Worm (Caenorhabditis elegans) whole organism, late embryonic: ENCODE data around the gene K10H10.9.

Experiments used
- C08G9.2 ChIP-seq: sonication (generic microtip); optimal IDR thresholded peaks from 2 replicates; lab custom pipeline; 2016; ENCODE audit warnings: mild to moderate bottlenecking, missing genetic modification characterization, moderate library complexity, missing compliant biosample characterization
- F13H6.1 ChIP-seq: sonication (generic microtip); optimal IDR thresholded peaks from 2 replicates; lab custom pipeline; 2016; ENCODE audit warnings: missing genetic modification characterization, missing compliant biosample characterization
- K02D7.2 ChIP-seq: sonication (generic microtip); optimal IDR thresholded peaks from 2 replicates; lab custom pipeline; 2017; ENCODE audit warnings: mild to moderate bottlenecking, missing genetic modification characterization, missing compliant biosample characterization
- K09A11.1 ChIP-seq: sonication (generic microtip); optimal IDR thresholded peaks from 2 replicates; lab custom pipeline; 2017; ENCODE audit warnings: antibody characterized with exemption, mild to moderate bottlenecking, missing genetic modification characterization, missing compliant biosample characterization; ENCODE audit not compliant: insufficient read depth
- T23F11.4 ChIP-seq: fragments of 200-800 bp; sonication (Bioruptor generic); optimal IDR thresholded peaks from 2 replicates; lab custom pipeline; 2018; ENCODE audit warnings: mild to moderate bottlenecking, missing genetic modification characterization, missing compliant biosample characterization
- Y22D7AL.16 ChIP-seq: sonication (generic microtip); optimal IDR thresholded peaks from 2 replicates; lab custom pipeline; 2016; ENCODE audit warnings: missing genetic modification characterization, missing compliant biosample characterization
- ama-1 ChIP-seq: fragments of 150-350 bp; optimal IDR thresholded peaks from 2 replicates; lab custom pipeline; 2014
- ceh-14 ChIP-seq: sonication (generic microtip); optimal IDR thresholded peaks from 2 replicates; lab custom pipeline; 2016; ENCODE audit warnings: missing genotype, missing genetic modification characterization, missing compliant biosample characterization
- ceh-18 ChIP-seq: sonication (generic microtip); optimal IDR thresholded peaks from 2 replicates; lab custom pipeline; 2016; ENCODE audit warnings: missing genetic modification characterization, missing compliant biosample characterization
- ceh-19 ChIP-seq: fragments of 200-800 bp; sonication (Bioruptor generic); optimal IDR thresholded peaks from 2 replicates; lab custom pipeline; 2018; ENCODE audit warnings: mild to moderate bottlenecking, missing genetic modification characterization, missing compliant biosample characterization
- ceh-22 ChIP-seq: sonication (generic microtip); optimal IDR thresholded peaks from 2 replicates; lab custom pipeline; 2017; ENCODE audit warnings: missing biosample characterization, missing genetic modification characterization
- ceh-31 ChIP-seq: sonication (generic microtip); optimal IDR thresholded peaks from 2 replicates; lab custom pipeline; 2016; ENCODE audit warnings: missing genetic modification characterization, missing compliant biosample characterization
- che-1 ChIP-seq: sonication (generic microtip); optimal IDR thresholded peaks from 2 replicates; lab custom pipeline; 2016; ENCODE audit warnings: mild to moderate bottlenecking, missing genetic modification characterization, missing compliant biosample characterization
- dve-1 ChIP-seq: sonication (generic microtip); optimal IDR thresholded peaks from 2 replicates; lab custom pipeline; 2017; ENCODE audit warnings: antibody characterized with exemption, mild to moderate bottlenecking, missing genetic modification characterization, missing compliant biosample characterization
- elt-2 ChIP-seq: sonication (generic microtip); optimal IDR thresholded peaks from 2 replicates; lab custom pipeline; 2016; ENCODE audit warnings: missing genetic modification reagents, missing genetic modification characterization, missing compliant biosample characterization
- elt-4 ChIP-seq: sonication (generic microtip); optimal IDR thresholded peaks from 2 replicates; lab custom pipeline; 2016; ENCODE audit warnings: missing genetic modification characterization, missing compliant biosample characterization
- ets-4 ChIP-seq: sonication (generic microtip); optimal IDR thresholded peaks from 2 replicates; lab custom pipeline; 2016; ENCODE audit warnings: missing genetic modification characterization, missing compliant biosample characterization
- fkh-6 ChIP-seq: sonication (generic microtip); optimal IDR thresholded peaks from 2 replicates; lab custom pipeline; 2016; ENCODE audit warnings: missing genetic modification characterization, missing compliant biosample characterization
- hlh-13 ChIP-seq: fragments of 200-800 bp; sonication (Bioruptor generic); optimal IDR thresholded peaks from 2 replicates; lab custom pipeline; 2018; ENCODE audit warnings: mild to moderate bottlenecking, missing genetic modification characterization, missing compliant biosample characterization
- hlh-15 ChIP-seq: sonication (generic microtip); optimal IDR thresholded peaks from 2 replicates; lab custom pipeline; 2016; ENCODE audit warnings: missing genetic modification characterization, missing compliant biosample characterization
- hlh-6 ChIP-seq: sonication (generic microtip); optimal IDR thresholded peaks from 2 replicates; lab custom pipeline; 2016; ENCODE audit warnings: missing genotype, missing genetic modification characterization, missing compliant biosample characterization
- lin-11 ChIP-seq: fragments of 200-800 bp; sonication (Bioruptor generic); optimal IDR thresholded peaks from 2 replicates; lab custom pipeline; 2018; ENCODE audit warnings: mild to moderate bottlenecking, missing genetic modification characterization, missing compliant biosample characterization
- madf-2 ChIP-seq: sonication (generic microtip); optimal IDR thresholded peaks from 2 replicates; lab custom pipeline; 2017; ENCODE audit warnings: missing genetic modification characterization, missing compliant biosample characterization
- mec-3 ChIP-seq: sonication (generic microtip); optimal IDR thresholded peaks from 2 replicates; lab custom pipeline; 2016; ENCODE audit warnings: borderline replicate concordance, missing genetic modification characterization, missing compliant biosample characterization
- nfya-1 ChIP-seq: sonication (generic microtip); optimal IDR thresholded peaks from 2 replicates; lab custom pipeline; 2017; ENCODE audit warnings: missing genetic modification characterization, mild to moderate bottlenecking, missing compliant biosample characterization, antibody characterized with exemption, moderate library complexity
- npax-4 ChIP-seq: sonication (generic microtip); optimal IDR thresholded peaks from 2 replicates; lab custom pipeline; 2016; ENCODE audit warnings: missing genetic modification characterization, missing compliant biosample characterization
- pax-1 ChIP-seq: fragments of 150-350 bp; optimal IDR thresholded peaks from 2 replicates; lab custom pipeline; 2014; ENCODE audit warnings: missing biosample characterization, missing genetic modification characterization
- pha-2 ChIP-seq: sonication (generic microtip); optimal IDR thresholded peaks from 2 replicates; lab custom pipeline; 2017; ENCODE audit warnings: mild to moderate bottlenecking, missing genetic modification characterization, missing compliant biosample characterization
- pqm-1 ChIP-seq: sonication (generic microtip); optimal IDR thresholded peaks from 2 replicates; lab custom pipeline; 2016; ENCODE audit warnings: missing genetic modification characterization, missing compliant biosample characterization
- rnt-1 ChIP-seq: sonication (generic microtip); optimal IDR thresholded peaks from 2 replicates; lab custom pipeline; 2016; ENCODE audit warnings: missing genetic modification characterization, missing compliant biosample characterization
- sox-4 ChIP-seq: sonication (generic microtip); optimal IDR thresholded peaks from 2 replicates; lab custom pipeline; 2017; ENCODE audit warnings: mild to moderate bottlenecking, missing genetic modification characterization, inconsistent platforms, missing compliant biosample characterization
- syd-9 ChIP-seq: sonication (generic microtip); optimal IDR thresholded peaks from 2 replicates; lab custom pipeline; 2016; ENCODE audit warnings: mild to moderate bottlenecking, missing genetic modification characterization, moderate library complexity, missing compliant biosample characterization
- ttx-3 ChIP-seq: sonication (generic microtip); optimal IDR thresholded peaks from 2 replicates; lab custom pipeline; 2016; ENCODE audit warnings: missing genetic modification reagents, missing genetic modification characterization, missing compliant biosample characterization
- unc-3 ChIP-seq, 2 experiments: fragments of 200-800 bp in 1 of 2; sonication (Bioruptor generic) in 1 of 2; sonication (generic microtip) in 1 of 2; conservative IDR thresholded peaks in 1 of 2; optimal IDR thresholded peaks in 1 of 2; 2 replicates each; pipeline versions ENCODE4 v1.3.6 to Lab custom; 2016 to 2022; ENCODE audit warnings: missing compliant biosample characterization in 2 of 2, missing genetic modification characterization in 2 of 2, missing genetic modification reagents in 1 of 2
- unc-42 ChIP-seq: sonication (generic microtip); optimal IDR thresholded peaks from 2 replicates; lab custom pipeline; 2016; ENCODE audit warnings: missing genotype, missing genetic modification characterization, missing compliant biosample characterization
- unc-86 ChIP-seq: sonication (generic microtip); optimal IDR thresholded peaks from 2 replicates; lab custom pipeline; 2016; ENCODE audit warnings: missing genetic modification characterization, missing compliant biosample characterization
- zip-5 ChIP-seq: sonication (generic microtip); optimal IDR thresholded peaks from 2 replicates; lab custom pipeline; 2016; ENCODE audit warnings: missing genetic modification characterization, missing compliant biosample characterization

Gene K10H10.9

DNA sequence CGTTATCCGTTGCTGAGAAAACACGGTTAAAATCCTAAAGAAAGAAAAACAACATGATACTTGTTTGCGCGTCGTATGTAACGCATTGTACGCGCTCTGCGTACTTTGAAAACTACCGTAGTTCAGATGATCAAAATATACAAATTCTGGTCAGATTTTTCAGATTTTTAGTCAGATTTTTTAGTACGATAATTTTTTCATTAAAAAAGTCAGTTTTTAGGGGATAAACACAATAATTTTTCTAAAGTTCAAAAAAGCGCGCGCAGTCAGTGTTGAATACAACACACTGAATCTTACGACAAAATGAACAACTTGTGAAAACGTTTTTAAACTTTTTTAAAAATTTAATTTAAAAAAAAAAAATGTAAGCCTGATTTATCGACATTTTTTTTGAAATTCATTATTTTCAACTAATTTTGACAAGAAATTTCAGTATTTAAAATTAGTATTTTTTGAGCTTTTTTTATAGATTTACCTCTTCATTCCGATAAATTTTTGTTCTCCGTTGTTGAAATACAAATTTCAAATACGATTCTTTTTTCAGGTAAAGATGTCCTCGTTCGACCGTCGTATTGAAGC lies 8.8 kb upstream of the K10H10.9 start, which contains the start of gene pot-2:
pot-2 (plus strand) TSS at position 529 of the 579 bp plus-strand sequence.
- TF ChIP-seq pqm-1 = no peak
- TF ChIP-seq elt-4 (tag; lab: Kevin White, UChicago) = no peak
- no peak for TF ChIP-seq pax-1 (tag; lab: Kevin White, UChicago)

DNA sequence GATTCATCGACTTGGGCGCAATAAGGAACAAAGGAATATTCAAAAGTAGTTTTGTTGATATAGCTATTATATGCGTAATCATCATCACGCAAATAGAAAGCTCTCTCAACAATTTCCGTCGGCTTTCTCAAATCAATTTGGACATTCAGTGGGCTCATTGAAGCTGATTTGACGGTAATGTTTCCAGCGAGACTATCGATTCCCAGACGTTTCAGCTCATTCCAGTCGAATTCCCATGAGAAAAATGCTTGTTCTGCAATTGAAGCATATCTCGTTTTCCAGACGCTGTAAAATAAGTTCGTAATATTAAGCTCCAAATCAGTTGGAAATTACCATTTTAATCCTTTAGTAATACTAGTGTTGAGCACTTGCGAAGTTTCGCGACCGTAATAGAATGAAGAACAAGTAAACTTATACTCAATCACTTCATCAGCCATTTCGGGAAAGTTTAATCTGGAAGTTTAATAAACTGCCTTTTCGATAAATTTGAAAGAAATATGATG lies 8.2 kb upstream of the K10H10.9 start, which contains the start of gene btb-20:
btb-20 (minus strand) TSS at position 453 of the 503 bp plus-strand sequence.
- TF ChIP-seq sox-4 (no peak), syd-9 (tag; lab: Kevin White, UChicago) (no peak), npax-4 (no peak), unc-86 (tag; lab: Kevin White, UChicago) (no peak), ceh-14 (no peak), hlh-6 (tag; lab: Kevin White, UChicago) (no peak), elt-2 (tag; lab: Kevin White, UChicago) (no peak), unc-42 (tag; lab: Kevin White, UChicago) (no peak), ttx-3 (tag; lab: Kevin White, UChicago) (no peak), ceh-18 (tag; lab: Kevin White, UChicago) (no peak), pax-1 (tag; lab: Kevin White, UChicago) (no peak), mec-3 (tag; lab: Kevin White, UChicago) (no peak)

ce11 chrII:14522037-14522436 lies 7.1 kb upstream of the K10H10.9 start, which contains the start of gene btb-19:
Gene btb-19 (minus strand): TSS chrII:14522137.
- TF ChIP-seq fkh-6 (tag; lab: Kevin White, UChicago) = no peak
- no peak for TF ChIP-seq ceh-22 (tag; lab: Kevin White, UChicago)
- no peak for TF ChIP-seq ceh-19 (GFP tag; lab: Kevin White, UChicago)
- TF ChIP-seq che-1 = no peak
- TF ChIP-seq unc-3 (GFP tag; conservative IDR thresholded peaks at IDR 0.05; lab: Robert Waterston, UW) = no peak
- TF ChIP-seq unc-3 (tag; optimal IDR thresholded peaks at IDR 0.05; lab: Kevin White, UChicago) = no peak
- no peak for TF ChIP-seq T23F11.4 (GFP tag; lab: Kevin White, UChicago)
- no peak for TF ChIP-seq dve-1 (tag; lab: Kevin White, UChicago)
- no peak for TF ChIP-seq Y22D7AL.16 (tag; lab: Kevin White, UChicago)
- TF ChIP-seq madf-2 (tag; lab: Kevin White, UChicago) = no peak
- TF ChIP-seq lin-11 (tag; lab: Kevin White, UChicago) = no peak
- TF ChIP-seq pax-1 (tag; lab: Kevin White, UChicago) = no peak
- TF ChIP-seq hlh-13 = no peak
- TF ChIP-seq C08G9.2 (tag; lab: Kevin White, UChicago) = no peak
- TF ChIP-seq nfya-1 (tag; lab: Kevin White, UChicago) = no peak

ce11 chrII:14511189-14511588 lies 3.7 kb downstream of the K10H10.9 start, which contains the start of gene K10H10.13:
Gene K10H10.13 (minus strand): TSS chrII:14511289.
- no peak for TF ChIP-seq zip-5 (tag; lab: Kevin White, UChicago)
- TF ChIP-seq ets-4 (tag; lab: Kevin White, UChicago) = no peak
- no peak for TF ChIP-seq rnt-1 (tag; lab: Kevin White, UChicago)
- no peak for TF ChIP-seq ceh-31 (tag; lab: Kevin White, UChicago)
- no peak for TF ChIP-seq F13H6.1 (tag; lab: Kevin White, UChicago)
- no peak for TF ChIP-seq K02D7.2 (tag; lab: Kevin White, UChicago)
- no peak for TF ChIP-seq ceh-18 (tag; lab: Kevin White, UChicago)
- no peak for TF ChIP-seq ceh-22 (tag; lab: Kevin White, UChicago)
- TF ChIP-seq pha-2 = no peak
- TF ChIP-seq T23F11.4 (GFP tag; lab: Kevin White, UChicago) = no peak
- no peak for TF ChIP-seq ttx-3 (tag; lab: Kevin White, UChicago)
- no peak for TF ChIP-seq K09A11.1 (tag; lab: Kevin White, UChicago)
- TF ChIP-seq ama-1 (lab: Kevin White, UChicago) = no peak
- no peak for TF ChIP-seq hlh-15 (tag; lab: Kevin White, UChicago)
